Worm (Caenorhabditis elegans): ENCODE results near the gene asm-2.
A peak's percentile ranks its signal among the peaks of the same experiment; 100 is the strongest.

ce11 chrX:11299642-11300307, 24.3 kb downstream of the asm-2 start, which contains the start of the genes snrp-40.1 and F08G12.3:
- no peak for TF ChIP-seq tag-97 (GFP tag; IDR thresholded peaks at IDR 0.05)
- peak; percentile 93 for TF ChIP-seq lin-38 (GFP tag; IDR thresholded peaks at IDR 0.05)
- no peak for TF ChIP-seq ama-1 (optimal IDR thresholded peaks at IDR 0.05)
- peak; percentile 14 for TF ChIP-seq T20F7.1 (GFP tag; optimal IDR thresholded peaks at IDR 0.05)
- TF ChIP-seq nhr-237 (tag; optimal IDR thresholded peaks at IDR 0.05), result no peak
- no peak for TF ChIP-seq zip-2 (tag; optimal IDR thresholded peaks at IDR 0.05)
- TF ChIP-seq fos-1 (tag; optimal IDR thresholded peaks at IDR 0.05), result no peak
